Worm (Caenorhabditis elegans) whole organism, L1 larva: ENCODE results near the gene F16B3.3.

Experiments
- aly-2 ChIP-seq: fragments of 150-350 bp; optimal IDR thresholded peaks from 2 replicates; lab custom pipeline; 2014; ENCODE audit warnings: missing biosample characterization, missing genetic modification characterization
- jun-1 ChIP-seq: fragments of 150-350 bp; optimal IDR thresholded peaks from 2 replicates; lab custom pipeline; 2014; ENCODE audit warnings: missing biosample characterization, missing genetic modification reagents, missing genetic modification characterization
- nhr-237 ChIP-seq: fragments of 150-350 bp; optimal IDR thresholded peaks from 2 replicates; lab custom pipeline; 2014; ENCODE audit warnings: missing biosample characterization, missing genetic modification characterization
- nhr-77 ChIP-seq: fragments of 150-350 bp; optimal IDR thresholded peaks from 2 replicates; lab custom pipeline; 2014; ENCODE audit warnings: missing biosample characterization, missing genetic modification characterization
- rnt-1 ChIP-seq: sonication (generic microtip); optimal IDR thresholded peaks from 2 replicates; lab custom pipeline; 2016; ENCODE audit warnings: mild to moderate bottlenecking, missing genetic modification characterization, moderate library complexity, missing compliant biosample characterization
- skn-1 ChIP-seq: fragments of 150-350 bp; optimal IDR thresholded peaks from 2 replicates; lab custom pipeline; 2014; ENCODE audit warnings: missing biosample characterization, missing genetic modification characterization
- snpc-4 ChIP-seq: fragments of 150-350 bp; optimal IDR thresholded peaks from 2 replicates; lab custom pipeline; 2014; ENCODE audit warnings: missing biosample characterization, missing genetic modification characterization
- ztf-11 ChIP-seq, 2 experiments: sonication (generic microtip); optimal IDR thresholded peaks; 2 replicates each; lab custom pipeline; 2016 to 2017; ENCODE audit warnings: missing genetic modification characterization in 2 of 2, missing biosample characterization in 1 of 2, missing compliant biosample characterization in 1 of 2

DNA sequence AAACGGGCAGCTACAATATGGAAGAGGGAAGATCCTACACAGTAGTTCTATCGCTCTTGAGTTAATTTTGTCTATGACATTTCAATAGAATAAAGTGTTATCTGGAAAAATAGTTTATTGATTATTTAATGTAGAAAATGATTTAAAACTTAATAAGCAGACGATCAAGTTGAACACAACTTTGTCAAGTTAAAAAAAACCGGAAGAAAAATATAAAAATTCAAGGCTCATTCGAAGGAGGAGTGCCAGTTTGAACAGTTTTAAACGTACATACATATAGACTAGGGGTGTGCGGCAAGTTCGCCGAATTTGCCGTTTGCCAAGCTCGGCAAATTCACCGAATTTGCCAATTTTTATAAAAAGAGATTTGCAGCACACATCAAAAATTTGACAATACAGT, 18.5 kb downstream of the F16B3.3 start, which contains the start of gene egl-2:
- TF ChIP-seq nhr-77 (tag; lab: Kevin White, UChicago), result no peak
- no peak for TF ChIP-seq skn-1
- no peak for TF ChIP-seq nhr-237 (tag; lab: Kevin White, UChicago)
- no peak for TF ChIP-seq rnt-1 (tag; lab: Kevin White, UChicago)
- TF ChIP-seq ztf-11 (tag; optimal IDR thresholded peaks at IDR 0.05; lab: Kevin White, UChicago), result no peak
- TF ChIP-seq snpc-4 (tag; lab: Kevin White, UChicago), result no peak
- no peak for TF ChIP-seq jun-1 (tag; lab: Kevin White, UChicago)
- TF ChIP-seq aly-2 (tag; lab: Kevin White, UChicago), result no peak
